Worm (Caenorhabditis elegans): Measurements from ENCODE around the gene T22D1.17.

T22D1.17 gene

ce11 chrIV:6909863-6910733 is 4.3 kb downstream of the T22D1.17 start, which contains the start of the genes rpn-1 and ribo-1:
rpn-1 (minus strand) TSS chrIV:6909913.
ribo-1 (plus strand) TSS chrIV:6910683.
- TF ChIP-seq W03F9.2 (tag; optimal IDR thresholded peaks at IDR 0.05) (peak; percentile 60), him-1 (tag; optimal IDR thresholded peaks at IDR 0.05) (no peak)

ce11 chrIV:6912851-6913588 is 7.2 kb downstream of the T22D1.17 start, which contains the start of gene T22D1.3:
T22D1.3 (plus strand) TSS chrIV:6913538.
- no peak for TF ChIP-seq W03F9.2 (tag; optimal IDR thresholded peaks at IDR 0.05)
- no peak for TF ChIP-seq him-1 (tag; optimal IDR thresholded peaks at IDR 0.05)
- TF ChIP-seq dao-5 (tag; optimal IDR thresholded peaks at IDR 0.05): no peak

DNA sequence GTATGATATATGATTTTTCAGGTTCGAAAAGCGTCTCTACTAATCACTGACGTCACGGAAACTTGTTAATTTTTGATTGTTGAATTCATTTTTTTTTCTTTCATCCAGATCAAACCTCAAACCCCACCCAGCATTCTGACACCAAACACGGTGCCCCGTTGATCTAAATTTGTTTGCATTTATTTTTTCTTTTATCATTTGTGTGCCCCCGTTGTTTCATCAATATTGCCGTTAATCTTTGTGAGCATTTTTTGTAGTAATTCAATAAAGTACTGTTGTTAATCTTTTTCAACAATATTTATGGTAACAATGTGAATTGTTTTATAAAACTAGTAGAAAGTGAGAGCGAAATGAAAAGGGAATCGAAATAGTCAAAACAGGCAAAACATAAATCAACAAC is 11.0 kb downstream of the T22D1.17 start:
- TF ChIP-seq W03F9.2 (tag; optimal IDR thresholded peaks at IDR 0.05): no peak
- TF ChIP-seq him-1 (tag; optimal IDR thresholded peaks at IDR 0.05): no peak
- no peak for TF ChIP-seq dao-5 (tag; optimal IDR thresholded peaks at IDR 0.05)

DNA sequence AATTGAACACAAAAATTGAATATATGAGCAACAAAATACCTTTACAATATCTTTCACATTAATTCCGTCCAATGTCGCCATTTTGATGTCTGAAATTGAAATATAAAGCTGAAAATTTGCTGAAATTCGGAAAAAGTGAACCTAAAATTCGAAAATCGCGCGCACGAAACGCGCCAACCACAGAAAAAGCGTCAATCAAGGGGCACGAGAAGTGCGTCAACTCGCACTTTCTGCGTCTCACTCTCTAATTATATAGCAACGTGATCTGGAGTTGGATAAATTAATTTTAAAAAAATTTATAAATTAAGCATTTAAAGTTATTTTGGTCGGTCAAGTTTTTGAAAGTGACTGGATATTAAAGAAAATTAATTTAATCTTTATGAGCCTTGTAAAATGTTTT is 13.5 kb downstream of the T22D1.17 start, which contains the start of gene ruvb-2:
Gene ruvb-2 (minus strand): TSS at position 89 of the 400 bp plus-strand sequence.
- TF ChIP-seq him-1 (tag; optimal IDR thresholded peaks at IDR 0.05): peak; percentile 30
- no peak for TF ChIP-seq dao-5 (tag; optimal IDR thresholded peaks at IDR 0.05)
- peak; percentile 92 for TF ChIP-seq W03F9.2 (tag; optimal IDR thresholded peaks at IDR 0.05)

DNA sequence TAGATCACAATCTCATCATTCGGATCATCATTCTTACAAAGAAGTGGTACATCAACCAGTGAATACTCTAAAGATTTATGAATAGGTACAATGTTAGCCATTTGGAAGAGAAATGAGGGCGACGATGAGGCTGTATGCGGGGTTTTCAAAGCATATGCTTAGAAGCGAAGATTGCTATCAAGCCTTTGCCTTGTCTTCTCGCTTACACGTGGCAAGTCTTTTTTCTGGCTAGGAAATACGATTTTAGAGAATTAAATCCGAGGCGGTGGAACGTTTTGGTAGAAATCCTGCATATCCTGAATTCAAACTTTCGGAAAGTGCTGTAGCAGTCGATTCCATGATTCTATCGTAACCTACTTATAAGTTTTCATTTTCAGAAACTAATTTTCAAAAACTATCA is 14.3 kb downstream of the T22D1.17 start, which contains the start of gene T22D1.18:
Gene T22D1.18 (minus strand): TSS at position 101 of the 400 bp plus-strand sequence.
- no peak for TF ChIP-seq him-1 (tag; optimal IDR thresholded peaks at IDR 0.05)
- TF ChIP-seq W03F9.2 (tag; optimal IDR thresholded peaks at IDR 0.05): no peak
- no peak for TF ChIP-seq dao-5 (tag; optimal IDR thresholded peaks at IDR 0.05)

DNA sequence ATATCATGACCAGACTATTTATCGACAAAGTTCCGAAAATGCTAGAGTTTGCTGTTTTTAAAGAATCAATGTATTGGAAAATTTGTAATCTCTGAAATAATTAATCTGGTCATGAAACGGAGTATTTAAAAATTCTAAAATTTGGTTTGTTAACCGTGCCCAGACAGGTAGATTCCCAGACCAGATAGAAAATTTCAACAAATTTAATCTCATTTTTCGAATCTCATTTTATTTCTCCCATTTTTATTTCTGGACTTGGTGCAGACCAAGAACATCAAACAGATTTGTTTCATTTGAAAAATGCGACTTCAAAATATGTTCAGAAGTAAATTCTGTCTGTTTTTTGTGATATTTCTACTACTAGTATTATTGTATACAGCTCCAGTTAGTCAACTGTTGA is 17.3 kb downstream of the T22D1.17 start, which contains the start of gene T22D1.1:
Gene T22D1.1 (plus strand): TSS at position 301 of the 400 bp plus-strand sequence.
- no peak for TF ChIP-seq W03F9.2 (tag; optimal IDR thresholded peaks at IDR 0.05)
- TF ChIP-seq him-1 (tag; optimal IDR thresholded peaks at IDR 0.05): no peak
- no peak for TF ChIP-seq dao-5 (tag; optimal IDR thresholded peaks at IDR 0.05)

- TF ChIP-seq W03F9.2 (tag; optimal IDR thresholded peaks at IDR 0.05) (no peak), dao-5 (tag; optimal IDR thresholded peaks at IDR 0.05) (no peak), him-1 (tag; optimal IDR thresholded peaks at IDR 0.05) (no peak)
These were observed 19.7 kb downstream of the T22D1.17 start for ce11 chrIV:6925520-6925919.

ce11 chrIV:6928417-6928816 is 22.6 kb downstream of the T22D1.17 start, which contains the start of gene cest-6:
cest-6 (minus strand) TSS chrIV:6928517.
- TF ChIP-seq dao-5 (tag; optimal IDR thresholded peaks at IDR 0.05) (no peak), W03F9.2 (tag; optimal IDR thresholded peaks at IDR 0.05) (no peak), him-1 (tag; optimal IDR thresholded peaks at IDR 0.05) (no peak)

- no peak for TF ChIP-seq dao-5 (tag; optimal IDR thresholded peaks at IDR 0.05)
- TF ChIP-seq W03F9.2 (tag; optimal IDR thresholded peaks at IDR 0.05): no peak
- TF ChIP-seq him-1 (tag; optimal IDR thresholded peaks at IDR 0.05): no peak
These were observed 31.8 kb downstream of the T22D1.17 start, which contains the start of gene npr-12 for ce11 chrIV:6937548-6937947. npr-12 (minus strand) TSS chrIV:6937648.

- TF ChIP-seq W03F9.2 (tag; optimal IDR thresholded peaks at IDR 0.05) (no peak), him-1 (tag; optimal IDR thresholded peaks at IDR 0.05) (no peak), dao-5 (tag; optimal IDR thresholded peaks at IDR 0.05) (no peak)
These were observed 35.3 kb downstream of the T22D1.17 start for ce11 chrIV:6941101-6941500.

- no peak for TF ChIP-seq W03F9.2 (tag; optimal IDR thresholded peaks at IDR 0.05)
- no peak for TF ChIP-seq dao-5 (tag; optimal IDR thresholded peaks at IDR 0.05)
- TF ChIP-seq him-1 (tag; optimal IDR thresholded peaks at IDR 0.05): no peak
These were observed 41.0 kb downstream of the T22D1.17 start for ce11 chrIV:6946832-6947231.

DNA sequence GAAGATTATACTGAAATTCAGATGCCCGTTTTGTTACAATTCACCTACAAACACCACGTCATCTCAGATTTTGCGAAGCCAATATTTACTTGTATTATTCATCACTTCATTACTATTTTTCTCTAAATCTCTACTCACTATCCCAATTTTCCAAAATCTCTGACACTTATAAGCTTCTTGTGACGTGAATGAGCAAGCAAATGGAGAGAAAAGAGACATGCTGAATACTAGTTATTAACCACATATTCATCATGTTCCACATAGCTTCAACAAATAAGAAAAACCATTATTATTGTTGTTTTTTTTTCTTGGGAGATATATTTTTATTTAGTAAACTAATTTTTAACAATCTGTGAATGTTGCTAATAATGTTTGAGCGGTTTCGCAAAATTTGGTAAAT is 45.5 kb downstream of the T22D1.17 start:
- TF ChIP-seq him-1 (tag; optimal IDR thresholded peaks at IDR 0.05) (no peak), W03F9.2 (tag; optimal IDR thresholded peaks at IDR 0.05) (no peak), dao-5 (tag; optimal IDR thresholded peaks at IDR 0.05) (no peak)

DNA sequence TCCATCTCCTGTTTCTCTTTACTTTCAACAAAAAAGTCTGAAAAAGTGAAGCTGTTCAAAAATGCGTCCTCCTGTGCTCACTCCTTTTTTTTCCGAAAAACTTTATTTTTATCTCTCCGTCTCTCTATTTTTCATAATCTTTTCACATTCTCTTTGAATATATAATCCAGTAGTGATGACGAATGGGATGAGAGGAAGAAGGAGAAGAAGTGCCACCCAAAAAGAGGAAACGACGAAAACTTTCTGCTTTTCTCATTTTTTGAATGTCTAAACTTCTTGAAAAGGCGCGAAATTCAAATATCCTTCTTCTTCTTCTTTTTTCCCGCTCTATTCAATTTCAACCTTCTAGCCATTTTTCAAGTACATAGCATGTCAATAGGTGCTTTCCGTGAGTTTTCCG is 48.9 kb downstream of the T22D1.17 start:
- TF ChIP-seq dao-5 (tag; optimal IDR thresholded peaks at IDR 0.05): no peak
- no peak for TF ChIP-seq W03F9.2 (tag; optimal IDR thresholded peaks at IDR 0.05)
- TF ChIP-seq him-1 (tag; optimal IDR thresholded peaks at IDR 0.05): no peak
